Worm (Caenorhabditis elegans): ENCODE data around the gene apy-1.

- TF ChIP-seq mep-1 (tag; optimal IDR thresholded peaks at IDR 0.05) (no peak), lin-13 (tag; optimal IDR thresholded peaks at IDR 0.05) (no peak), lsy-2 (tag; optimal IDR thresholded peaks at IDR 0.05) (no peak), ceh-43 (GFP tag; optimal IDR thresholded peaks at IDR 0.05) (no peak), mab-5 (tag; optimal IDR thresholded peaks at IDR 0.05) (no peak), unc-39 (tag; optimal IDR thresholded peaks at IDR 0.05) (no peak), unc-62 (GFP tag; optimal IDR thresholded peaks at IDR 0.05) (no peak), elt-3 (tag; optimal IDR thresholded peaks at IDR 0.05) (no peak)
These were observed 32.7 kb downstream of the apy-1 start for ce11 chrX:7536869-7537268.
